Fruit fly (Drosophila melanogaster) whole organism, embryonic: Measurements from ENCODE around the gene CG33784.

Experiments
- ATbp ChIP-seq: fragments of 200-800 bp; sonication (Bioruptor generic); optimal IDR thresholded peaks from 2 replicates; lab custom pipeline; 2017; ENCODE audit warnings: missing biosample characterization, mild to moderate bottlenecking, missing genetic modification characterization, missing genetic modification reagents
- Bteb2 ChIP-seq: fragments of 200-800 bp; sonication (Bioruptor generic); optimal IDR thresholded peaks from 2 replicates; lab custom pipeline; 2016; ENCODE audit warnings: missing biosample characterization, missing genetic modification characterization
- C15 ChIP-seq: fragments of 200-800 bp; sonication (Bioruptor generic); IDR thresholded peaks from 3 replicates; pipeline ENCODE4 v1.3.6; 2022; ENCODE audit warnings: missing biosample characterization, missing genetic modification characterization
- CG10543 ChIP-seq: fragments of 200-800 bp; sonication (Bioruptor generic); optimal IDR thresholded peaks from 3 replicates; lab custom pipeline; 2017; ENCODE audit warnings: missing biosample characterization, mild to moderate bottlenecking, missing genetic modification characterization, moderate library complexity
- CG10979 ChIP-seq: fragments of 200-800 bp; sonication (Bioruptor generic); optimal IDR thresholded peaks from 2 replicates; lab custom pipeline; 2018; ENCODE audit warnings: missing biosample characterization, mild to moderate bottlenecking, missing genetic modification characterization, moderate library complexity
- CG11247 ChIP-seq: fragments of 200-800 bp; sonication (Bioruptor generic); IDR thresholded peaks from 2 replicates; pipeline ENCODE4 v1.3.6; 2022; ENCODE audit warnings: missing biosample characterization, missing genetic modification characterization
- CG11504 ChIP-seq: fragments of 200-800 bp; sonication (Bioruptor generic); optimal IDR thresholded peaks from 3 replicates; lab custom pipeline; 2019; ENCODE audit warnings: missing biosample characterization, mild to moderate bottlenecking, missing genetic modification characterization, moderate library complexity
- CG12659 ChIP-seq: fragments of 200-800 bp; sonication (Bioruptor generic); optimal IDR thresholded peaks from 3 replicates; lab custom pipeline; 2017; ENCODE audit warnings: mild to moderate bottlenecking, missing biosample characterization, missing genetic modification reagents, missing genetic modification characterization
- CG13775 ChIP-seq: fragments of 200-800 bp; sonication (Bioruptor generic); optimal IDR thresholded peaks from 3 replicates; lab custom pipeline; 2017; ENCODE audit warnings: missing biosample characterization, mild to moderate bottlenecking, missing genetic modification characterization
- CG14860 ChIP-seq: fragments of 200-800 bp; sonication (Bioruptor generic); IDR thresholded peaks from 3 replicates; pipeline ENCODE4 v1.3.6; 2022; ENCODE audit warnings: missing biosample characterization, missing genetic modification characterization; ENCODE audit not compliant: partially characterized antibody
- CG15601 ChIP-seq: fragments of 200-800 bp; sonication (Bioruptor generic); optimal IDR thresholded peaks from 3 replicates; lab custom pipeline; 2019; ENCODE audit warnings: missing biosample characterization, mild to moderate bottlenecking, missing genetic modification characterization, moderate library complexity
- CG1647 ChIP-seq: fragments of 200-800 bp; sonication (Bioruptor generic); optimal IDR thresholded peaks from 3 replicates; lab custom pipeline; 2016; ENCODE audit warnings: missing biosample characterization, missing genetic modification characterization
- CG18262 ChIP-seq: fragments of 200-800 bp; optimal IDR thresholded peaks from 3 replicates; lab custom pipeline; 2019; ENCODE audit warnings: missing biosample characterization, mild to moderate bottlenecking, missing genetic modification characterization, moderate library complexity
- CG2120 ChIP-seq: fragments of 200-800 bp; sonication (Bioruptor generic); optimal IDR thresholded peaks from 3 replicates; lab custom pipeline; 2016; ENCODE audit warnings: missing biosample characterization, missing genetic modification characterization
- CG30431 ChIP-seq: fragments of 200-800 bp; sonication (Bioruptor generic); optimal IDR thresholded peaks from 2 replicates; lab custom pipeline; 2017; ENCODE audit warnings: missing biosample characterization, missing genetic modification characterization
- CG31388 ChIP-seq: fragments of 200-800 bp; sonication (Bioruptor generic); optimal IDR thresholded peaks from 2 replicates; lab custom pipeline; 2016; ENCODE audit warnings: missing biosample characterization, missing genetic modification characterization
- CG32532 ChIP-seq: fragments of 200-800 bp; sonication (Bioruptor generic); IDR thresholded peaks from 2 replicates; pipeline ENCODE4 v1.3.6; 2022; ENCODE audit warnings: missing biosample characterization, missing genetic modification characterization
- CG3726 ChIP-seq: fragments of 200-800 bp; sonication (Bioruptor generic); IDR thresholded peaks from 3 replicates; pipeline ENCODE4, ENCODE4 v1.3.6; 2022; ENCODE audit warnings: missing biosample characterization, missing genetic modification characterization
- CG8290 ChIP-seq, 3 experiments: fragments of 200-800 bp; sonication (Bioruptor generic); optimal IDR thresholded peaks; 2 replicates each; lab custom pipeline; 2016 to 2019; ENCODE audit warnings: missing biosample characterization in 3 of 3, missing genetic modification characterization in 3 of 3, mild to moderate bottlenecking in 2 of 3, moderate library complexity in 1 of 3
- CG9727 ChIP-seq: fragments of 200-800 bp; sonication (Bioruptor generic); optimal IDR thresholded peaks from 3 replicates; lab custom pipeline; 2017; ENCODE audit warnings: missing biosample characterization, mild to moderate bottlenecking, missing genetic modification characterization
- Fer1 ChIP-seq: fragments of 200-800 bp; sonication (Bioruptor generic); optimal IDR thresholded peaks from 2 replicates; lab custom pipeline; 2017; ENCODE audit warnings: missing biosample characterization, mild to moderate bottlenecking, missing genetic modification characterization
- Fer3 ChIP-seq: fragments of 200-800 bp; sonication (Bioruptor generic); optimal IDR thresholded peaks from 2 replicates; lab custom pipeline; 2018; ENCODE audit warnings: missing biosample characterization, mild to moderate bottlenecking, missing genetic modification characterization, moderate library complexity
- H15 ChIP-seq: fragments of 200-800 bp; sonication (Bioruptor generic); IDR thresholded peaks from 3 replicates; pipeline ENCODE4 v1.3.6; 2022; ENCODE audit warnings: missing biosample characterization, missing genetic modification characterization
- HLHmδ ChIP-seq: fragments of 200-800 bp; sonication (Bioruptor generic); optimal IDR thresholded peaks from 2 replicates; lab custom pipeline; 2018; ENCODE audit warnings: missing biosample characterization, mild to moderate bottlenecking, missing genetic modification characterization, moderate library complexity
- HmgZ ChIP-seq: fragments of 200-800 bp; sonication (Bioruptor generic); optimal IDR thresholded peaks from 2 replicates; lab custom pipeline; 2018; ENCODE audit warnings: missing biosample characterization, mild to moderate bottlenecking, missing genetic modification characterization
- Kr ChIP-seq: fragments of 200-800 bp; sonication (Bioruptor generic); optimal IDR thresholded peaks from 2 replicates; lab custom pipeline; 2017; ENCODE audit warnings: missing biosample characterization, mild to moderate bottlenecking, missing genetic modification characterization
- Lpt ChIP-seq: fragments of >200 bp; optimal IDR thresholded peaks from 2 replicates; lab custom pipeline; 2018; ENCODE audit warnings: missing biosample characterization, missing genetic modification characterization
- MBD-R2 ChIP-seq: fragments of 200-800 bp; sonication (Bioruptor generic); IDR thresholded peaks from 2 replicates; pipeline ENCODE4 v1.3.6; 2022; ENCODE audit warnings: missing biosample characterization, missing genetic modification characterization
- Myb ChIP-seq: fragments of 200-800 bp; sonication (Bioruptor generic); optimal IDR thresholded peaks from 2 replicates; lab custom pipeline; 2016; ENCODE audit warnings: missing biosample characterization, missing genetic modification characterization
- NFAT ChIP-seq: fragments of 200-800 bp; sonication (Bioruptor generic); IDR thresholded peaks from 2 replicates; pipeline ENCODE4 v1.3.6; 2022; ENCODE audit warnings: missing biosample characterization, missing genetic modification characterization
- Ssrp ChIP-seq: fragments of 200-800 bp; sonication (Bioruptor generic); optimal IDR thresholded peaks from 2 replicates; lab custom pipeline; 2018; ENCODE audit warnings: missing biosample characterization, mild to moderate bottlenecking, missing genetic modification characterization, moderate library complexity
- amos ChIP-seq: fragments of 200-800 bp; sonication (Bioruptor generic); IDR thresholded peaks from 2 replicates; pipeline ENCODE4 v1.3.6; 2022; ENCODE audit warnings: missing biosample characterization, missing genetic modification characterization; ENCODE audit not compliant: partially characterized antibody
- ash1 ChIP-seq: fragments of 200-800 bp; sonication (Bioruptor generic); optimal IDR thresholded peaks from 2 replicates; lab custom pipeline; 2018; ENCODE audit warnings: missing biosample characterization, mild to moderate bottlenecking, missing genetic modification characterization
- cg ChIP-seq: fragments of 200-800 bp; sonication (Bioruptor generic); optimal IDR thresholded peaks from 3 replicates; lab custom pipeline; 2019; ENCODE audit warnings: missing biosample characterization, mild to moderate bottlenecking, missing genetic modification characterization, moderate library complexity
- cwo ChIP-seq: fragments of 200-800 bp; sonication (Bioruptor generic); optimal IDR thresholded peaks from 3 replicates; lab custom pipeline; 2017; ENCODE audit warnings: missing biosample characterization, missing genetic modification characterization, mild to moderate bottlenecking, moderate library complexity, missing genetic modification reagents
- dimm ChIP-seq: fragments of 200-800 bp; sonication (Bioruptor generic); IDR thresholded peaks from 2 replicates; pipeline ENCODE4 v1.3.6; 2022; ENCODE audit warnings: missing biosample characterization, missing genetic modification characterization
- dmrt99B ChIP-seq: fragments of 200-800 bp; sonication (Bioruptor generic); optimal IDR thresholded peaks from 2 replicates; lab custom pipeline; 2018; ENCODE audit warnings: missing biosample characterization, mild to moderate bottlenecking, missing genetic modification characterization, moderate library complexity
- ewg ChIP-seq: fragments of 200-800 bp; sonication (Bioruptor generic); optimal IDR thresholded peaks from 3 replicates; lab custom pipeline; 2017; ENCODE audit warnings: mild to moderate bottlenecking, missing biosample characterization, missing genetic modification reagents, missing genetic modification characterization
- gce ChIP-seq: fragments of 200-800 bp; sonication (Bioruptor generic); IDR thresholded peaks from 3 replicates; pipeline ENCODE4 v1.3.6; 2022; ENCODE audit warnings: missing biosample characterization, missing genetic modification characterization
- gem ChIP-seq: fragments of 200-800 bp; sonication (Bioruptor generic); optimal IDR thresholded peaks from 2 replicates; lab custom pipeline; 2019; ENCODE audit warnings: missing biosample characterization, mild to moderate bottlenecking, missing genetic modification characterization, moderate library complexity
- grau ChIP-seq: fragments of 200-800 bp; optimal IDR thresholded peaks from 3 replicates; lab custom pipeline; 2019; ENCODE audit warnings: missing biosample characterization, mild to moderate bottlenecking, missing genetic modification characterization, moderate library complexity
- jing ChIP-seq: fragments of 200-800 bp; sonication (Bioruptor generic); optimal IDR thresholded peaks from 2 replicates; lab custom pipeline; 2018; ENCODE audit warnings: missing biosample characterization, mild to moderate bottlenecking, missing genetic modification characterization
- klu ChIP-seq: fragments of 200-800 bp; sonication (Bioruptor generic); IDR thresholded peaks from 2 replicates; pipeline ENCODE4 v1.3.6; 2022; ENCODE audit warnings: missing biosample characterization, missing genetic modification characterization
- knrl ChIP-seq: fragments of 200-800 bp; sonication (Bioruptor generic); IDR thresholded peaks from 3 replicates; pipeline ENCODE4 v1.3.6; 2022; ENCODE audit warnings: missing biosample characterization, missing genetic modification characterization; ENCODE audit not compliant: partially characterized antibody
- org-1 ChIP-seq: fragments of 200-800 bp; sonication (Bioruptor generic); optimal IDR thresholded peaks from 2 replicates; lab custom pipeline; 2017; ENCODE audit warnings: missing biosample characterization, missing genetic modification characterization
- ranshi ChIP-seq: fragments of 200-800 bp; sonication (Bioruptor generic); IDR thresholded peaks from 2 replicates; pipeline ENCODE4 v1.3.6; 2022; ENCODE audit warnings: missing biosample characterization, missing genetic modification characterization
- scrt ChIP-seq: fragments of 200-800 bp; sonication (Bioruptor generic); optimal IDR thresholded peaks from 2 replicates; lab custom pipeline; 2018; ENCODE audit warnings: missing biosample characterization, mild to moderate bottlenecking, missing genetic modification characterization, moderate library complexity
- sug ChIP-seq: fragments of 200-800 bp; optimal IDR thresholded peaks from 2 replicates; lab custom pipeline; 2019; ENCODE audit warnings: missing biosample characterization, mild to moderate bottlenecking, missing genetic modification characterization, moderate library complexity
- unc-4 ChIP-seq: fragments of 200-800 bp; sonication (Bioruptor generic); IDR thresholded peaks from 2 replicates; pipeline ENCODE4 v1.3.6; 2022; ENCODE audit warnings: missing biosample characterization, missing genetic modification characterization; ENCODE audit not compliant: partially characterized antibody
- zen ChIP-seq: fragments of 200-800 bp; sonication (Bioruptor generic); optimal IDR thresholded peaks from 3 replicates; lab custom pipeline; 2018; ENCODE audit warnings: missing biosample characterization, mild to moderate bottlenecking, missing genetic modification characterization, moderate library complexity

CG33784 gene

dm6 chr3R:10084914-10085313, 17.2 kb downstream of the CG33784 start (continued):
- TF ChIP-seq Fer1 (GFP tag; lab: Kevin White, UChicago): peak; percentile 53
- peak; percentile 66 for TF ChIP-seq grau (tag; lab: Kevin White, UChicago)
- peak; percentile 57 for TF ChIP-seq CG1647
- TF ChIP-seq CG11247 (GFP tag; lab: Robert Waterston, UW): peak; percentile 64
- peak; percentile 26 for TF ChIP-seq Bteb2 (GFP tag; lab: Kevin White, UChicago)
- peak; percentile 51 for TF ChIP-seq scrt (GFP tag; lab: Kevin White, UChicago)
- TF ChIP-seq CG31388 (GFP tag; lab: Kevin White, UChicago): no peak
- peak; percentile 42 for TF ChIP-seq CG11504 (tag; lab: Kevin White, UChicago)
- peak; percentile 40 for TF ChIP-seq CG12659 (GFP tag; lab: Kevin White, UChicago)
- TF ChIP-seq amos (GFP tag; lab: Robert Waterston, UW): no peak
- peak; percentile 25 for TF ChIP-seq Myb (GFP tag; lab: Kevin White, UChicago)
- TF ChIP-seq klu: no peak
- TF ChIP-seq CG14860 (GFP tag; lab: Robert Waterston, UW): no peak
- TF ChIP-seq ash1: no peak
- TF ChIP-seq CG10979 (tag; lab: Kevin White, UChicago): no peak
- TF ChIP-seq gem (tag; lab: Kevin White, UChicago): peak; percentile 59
- peak; percentile 38; the same call in 1 of the 2 replicates for TF ChIP-seq MBD-R2 (GFP tag; lab: Robert Waterston, UW)
- TF ChIP-seq dmrt99B (tag; lab: Kevin White, UChicago): peak; percentile 39
- no peak for TF ChIP-seq sug (tag; lab: Kevin White, UChicago)
- TF ChIP-seq HmgZ (tag; lab: Kevin White, UChicago): peak; percentile 10
- 0 out of 3 replicates have a peak, but pooled peaks have one; percentile 45 for TF ChIP-seq H15 (GFP tag; lab: Robert Waterston, UW)
- TF ChIP-seq CG18262 (tag; lab: Kevin White, UChicago): no peak
- no peak for TF ChIP-seq HLHmδ (GFP tag; lab: Kevin White, UChicago)
- TF ChIP-seq CG32532: peak; percentile 82
- peak; percentile 68 for TF ChIP-seq cwo (GFP tag; lab: Kevin White, UChicago)
- no peak for TF ChIP-seq ATbp (GFP tag; lab: Kevin White, UChicago)
- peak; percentile 49 for TF ChIP-seq CG13775 (GFP tag; lab: Kevin White, UChicago)
- peak; percentile 91 for TF ChIP-seq CG2120 (GFP tag; lab: Kevin White, UChicago)
- no peak for TF ChIP-seq CG10543 (GFP tag; lab: Kevin White, UChicago)
- TF ChIP-seq dimm (GFP tag; lab: Robert Waterston, UW): no peak
- TF ChIP-seq gce (GFP tag; lab: Robert Waterston, UW): peak; percentile 36; the same call in 1 of the 3 replicates
- peak; percentile 77 for TF ChIP-seq NFAT (GFP tag; lab: Robert Waterston, UW)
- TF ChIP-seq CG3726 (GFP tag; lab: Robert Waterston, UW): no peak
- no peak for TF ChIP-seq Ssrp
- no peak for TF ChIP-seq jing (GFP tag; lab: Kevin White, UChicago)
- TF ChIP-seq ranshi (GFP tag; lab: Robert Waterston, UW): peak; percentile 67; the same call in 1 of the 2 replicates
- no peak for TF ChIP-seq ewg
- no peak for TF ChIP-seq Kr (GFP tag; lab: Kevin White, UChicago)
- TF ChIP-seq CG9727: peak; percentile 36
- TF ChIP-seq knrl (GFP tag; lab: Robert Waterston, UW): no peak
- TF ChIP-seq unc-4: no peak
- 0 out of 3 replicates have a peak, but pooled peaks have one; percentile 61 for TF ChIP-seq C15 (GFP tag; lab: Robert Waterston, UW)
- TF ChIP-seq CG30431 (GFP tag; lab: Kevin White, UChicago): no peak
- no peak for TF ChIP-seq zen (tag; lab: Kevin White, UChicago)
- TF ChIP-seq CG15601 (tag; lab: Kevin White, UChicago): no peak
- TF ChIP-seq CG8290 (GFP tag; optimal IDR thresholded peaks at IDR 0.05; lab: Kevin White, UChicago): no peak
- peak in 1 of 2 experiments; percentile 70 for TF ChIP-seq CG8290 (tag; optimal IDR thresholded peaks at IDR 0.05; lab: Kevin White, UChicago)
- TF ChIP-seq Lpt (GFP tag; lab: Kevin White, UChicago): no peak
- peak; percentile 39 for TF ChIP-seq org-1
- no peak for TF ChIP-seq cg (GFP tag; lab: Kevin White, UChicago)
- peak; percentile 68 for TF ChIP-seq Fer3
